Fruit fly (Drosophila melanogaster) whole organism, prepupa: ENCODE data around the gene salr.

Experiments
- Blimp-1 ChIP-seq: fragments of 200-800 bp; sonication (Bioruptor generic); optimal IDR thresholded peaks from 3 replicates; lab custom pipeline; 2017; ENCODE audit warnings: missing biosample characterization, missing genetic modification characterization, mild to moderate bottlenecking, moderate library complexity, missing genetic modification reagents
- CG10631 ChIP-seq: fragments of 200-800 bp; sonication (Bioruptor generic); optimal IDR thresholded peaks from 2 replicates; lab custom pipeline; 2016; ENCODE audit warnings: missing biosample characterization, missing genetic modification characterization
- CG10669 ChIP-seq: fragments of 200-800 bp; sonication (Bioruptor generic); optimal IDR thresholded peaks from 3 replicates; lab custom pipeline; 2018; ENCODE audit warnings: missing biosample characterization, mild to moderate bottlenecking, missing genetic modification characterization, moderate library complexity
- CG11294 ChIP-seq: fragments of 200-800 bp; sonication (Bioruptor generic); IDR thresholded peaks from 2 replicates; pipeline ENCODE4 v1.3.6; 2022; ENCODE audit warnings: missing biosample characterization, missing genetic modification characterization
- CG11762 ChIP-seq: fragments of 200-800 bp; sonication (Bioruptor generic); optimal IDR thresholded peaks from 3 replicates; lab custom pipeline; 2016; ENCODE audit warnings: missing biosample characterization, missing genetic modification characterization; ENCODE audit not compliant: insufficient read depth
- CG11902 ChIP-seq: fragments of 200-800 bp; sonication (Bioruptor generic); optimal IDR thresholded peaks from 3 replicates; lab custom pipeline; 2016; ENCODE audit warnings: missing biosample characterization, missing genetic modification characterization
- CG15336 ChIP-seq: fragments of 200-800 bp; sonication (Bioruptor generic); IDR thresholded peaks from 2 replicates; pipeline ENCODE4 v1.3.6; 2022; ENCODE audit warnings: missing biosample characterization, missing genetic modification characterization
- CG16779 ChIP-seq: fragments of 200-800 bp; sonication (Bioruptor generic); optimal IDR thresholded peaks from 3 replicates; lab custom pipeline; 2017; ENCODE audit warnings: missing biosample characterization, mild to moderate bottlenecking, missing genetic modification characterization
- CG3032 ChIP-seq: fragments of 200-800 bp; optimal IDR thresholded peaks from 2 replicates; lab custom pipeline; 2019; ENCODE audit warnings: missing biosample characterization, mild to moderate bottlenecking, missing genetic modification characterization, moderate library complexity
- CG32006 ChIP-seq: fragments of 200-800 bp; sonication (Bioruptor generic); optimal IDR thresholded peaks from 3 replicates; lab custom pipeline; 2017; ENCODE audit warnings: missing biosample characterization, mild to moderate bottlenecking, missing genetic modification characterization
- CG34406 ChIP-seq: fragments of 200-800 bp; sonication (Bioruptor generic); optimal IDR thresholded peaks from 3 replicates; lab custom pipeline; 2016; ENCODE audit warnings: missing biosample characterization, missing genetic modification characterization
- CG3919 ChIP-seq: fragments of 200-800 bp; sonication (Bioruptor generic); optimal IDR thresholded peaks from 3 replicates; lab custom pipeline; 2016; ENCODE audit warnings: missing biosample characterization, missing genetic modification characterization
- CG4318 ChIP-seq: fragments of 200-800 bp; sonication (Bioruptor generic); optimal IDR thresholded peaks from 3 replicates; lab custom pipeline; 2017; ENCODE audit warnings: missing biosample characterization, mild to moderate bottlenecking, missing genetic modification characterization
- CG6792 ChIP-seq: fragments of 200-800 bp; sonication (Bioruptor generic); optimal IDR thresholded peaks from 3 replicates; lab custom pipeline; 2016; ENCODE audit warnings: missing biosample characterization, missing genetic modification characterization
- CG6808 ChIP-seq: fragments of 200-800 bp; sonication (Bioruptor generic); optimal IDR thresholded peaks from 3 replicates; lab custom pipeline; 2017; ENCODE audit warnings: missing biosample characterization, missing genetic modification characterization, mild to moderate bottlenecking, moderate library complexity, missing genetic modification reagents
- CG6854 ChIP-seq: fragments of 200-800 bp; sonication (Bioruptor generic); optimal IDR thresholded peaks from 2 replicates; lab custom pipeline; 2017; ENCODE audit warnings: missing biosample characterization, mild to moderate bottlenecking, missing genetic modification characterization
- CG7368 ChIP-seq: fragments of 200-800 bp; sonication (Bioruptor generic); optimal IDR thresholded peaks from 3 replicates; lab custom pipeline; 2016; ENCODE audit warnings: missing biosample characterization, missing genetic modification characterization
- CG8119 ChIP-seq: fragments of 200-800 bp; sonication (Bioruptor generic); IDR thresholded peaks from 3 replicates; pipeline ENCODE4 v1.3.6; 2022; ENCODE audit warnings: missing biosample characterization, missing genetic modification characterization
- CG8319 ChIP-seq: fragments of 200-800 bp; sonication (Bioruptor generic); optimal IDR thresholded peaks from 3 replicates; lab custom pipeline; 2016; ENCODE audit warnings: missing biosample characterization, missing genetic modification characterization
- CG8632 ChIP-seq: fragments of 200-800 bp; sonication (Bioruptor generic); optimal IDR thresholded peaks from 3 replicates; lab custom pipeline; 2016; ENCODE audit warnings: missing biosample characterization, missing genetic modification characterization
- CG9139 ChIP-seq: fragments of 200-800 bp; sonication (Bioruptor generic); optimal IDR thresholded peaks from 3 replicates; lab custom pipeline; 2017; ENCODE audit warnings: missing biosample characterization, mild to moderate bottlenecking, missing genetic modification characterization
- Eip78C ChIP-seq: fragments of 200-800 bp; sonication (Bioruptor generic); peaks from one replicate; lab custom pipeline; 2016; ENCODE audit warnings: missing biosample characterization, missing genetic modification characterization
- Eip93F ChIP-seq: fragments of 200-800 bp; sonication (Bioruptor generic); optimal IDR thresholded peaks from 2 replicates; lab custom pipeline; 2016; ENCODE audit warnings: missing biosample characterization, mild to moderate bottlenecking, missing genetic modification characterization
- Ets21C ChIP-seq: fragments of 200-800 bp; sonication (Bioruptor generic); optimal IDR thresholded peaks from 3 replicates; lab custom pipeline; 2016; ENCODE audit warnings: missing biosample characterization, missing genetic modification characterization
- Ets96B ChIP-seq: fragments of 200-800 bp; optimal IDR thresholded peaks from 2 replicates; lab custom pipeline; 2019; ENCODE audit warnings: missing biosample characterization, mild to moderate bottlenecking, missing genetic modification characterization, moderate library complexity
- Gug ChIP-seq: fragments of 200-800 bp; sonication (Bioruptor generic); IDR thresholded peaks from 2 replicates; pipeline ENCODE4 v1.3.6; 2022; ENCODE audit warnings: missing biosample characterization, missing genetic modification characterization
- Hr38 ChIP-seq: sonication (Bioruptor generic); optimal IDR thresholded peaks from 2 replicates; lab custom pipeline; 2016; ENCODE audit warnings: missing biosample characterization, missing genetic modification characterization
- Hr39 ChIP-seq: fragments of 200-800 bp; sonication (Bioruptor generic); optimal IDR thresholded peaks from 2 replicates; lab custom pipeline; 2016; ENCODE audit warnings: missing biosample characterization, missing genetic modification characterization
- Lpt ChIP-seq: fragments of 200-800 bp; sonication (Bioruptor generic); optimal IDR thresholded peaks from 3 replicates; lab custom pipeline; 2016; ENCODE audit warnings: missing biosample characterization, missing genetic modification characterization
- OdsH ChIP-seq: fragments of 200-800 bp; sonication (Bioruptor generic); optimal IDR thresholded peaks from 3 replicates; lab custom pipeline; 2016; ENCODE audit warnings: missing biosample characterization, missing genetic modification characterization
- Smox ChIP-seq: fragments of 200-800 bp; sonication (Bioruptor generic); optimal IDR thresholded peaks from 3 replicates; lab custom pipeline; 2016; ENCODE audit warnings: missing biosample characterization, missing genetic modification characterization
- Sox102F ChIP-seq: fragments of 200-800 bp; sonication (Bioruptor generic); optimal IDR thresholded peaks from 2 replicates; lab custom pipeline; 2016; ENCODE audit warnings: missing biosample characterization, mild to moderate bottlenecking, missing genetic modification characterization
- Sox14 ChIP-seq: fragments of 200-800 bp; sonication (Bioruptor generic); optimal IDR thresholded peaks from 3 replicates; lab custom pipeline; 2016; ENCODE audit warnings: missing biosample characterization, missing genetic modification characterization
- Sox15 ChIP-seq: fragments of 200-800 bp; sonication (Bioruptor generic); optimal IDR thresholded peaks from 3 replicates; lab custom pipeline; 2016; ENCODE audit warnings: missing biosample characterization, missing genetic modification characterization
- achi ChIP-seq: fragments of 200-800 bp; sonication (Bioruptor generic); optimal IDR thresholded peaks from 3 replicates; lab custom pipeline; 2016; ENCODE audit warnings: missing biosample characterization, missing genetic modification characterization
- acj6 ChIP-seq: fragments of 200-800 bp; sonication (Bioruptor generic); optimal IDR thresholded peaks from 3 replicates; lab custom pipeline; 2016; ENCODE audit warnings: missing biosample characterization, missing genetic modification characterization
- cyc ChIP-seq: fragments of 200-800 bp; sonication (Bioruptor generic); optimal IDR thresholded peaks from 3 replicates; lab custom pipeline; 2016; ENCODE audit warnings: missing biosample characterization, missing genetic modification characterization
- dac ChIP-seq: fragments of 200-800 bp; sonication (Bioruptor generic); optimal IDR thresholded peaks from 2 replicates; lab custom pipeline; 2017; ENCODE audit warnings: missing biosample characterization, mild to moderate bottlenecking, missing genetic modification characterization
- dsx ChIP-seq: fragments of 200-800 bp; optimal IDR thresholded peaks from 3 replicates; lab custom pipeline; 2019; ENCODE audit warnings: missing biosample characterization, mild to moderate bottlenecking, missing genetic modification characterization, moderate library complexity; ENCODE audit not compliant: poor library complexity, severe bottlenecking
- eg ChIP-seq: fragments of 200-800 bp; sonication (Bioruptor generic); IDR thresholded peaks from 3 replicates; pipeline ENCODE4 v1.3.6; 2022; ENCODE audit warnings: missing biosample characterization, missing genetic modification characterization
- fd59A ChIP-seq: fragments of 200-800 bp; sonication (Bioruptor generic); optimal IDR thresholded peaks from 2 replicates; lab custom pipeline; 2017; ENCODE audit warnings: missing biosample characterization, mild to moderate bottlenecking, missing genetic modification characterization, missing genetic modification reagents
- fd85E ChIP-seq: fragments of 200-800 bp; sonication (Bioruptor generic); optimal IDR thresholded peaks from 3 replicates; lab custom pipeline; 2016; ENCODE audit warnings: missing biosample characterization, missing genetic modification characterization
- fkh ChIP-seq: fragments of 200-800 bp; sonication (Bioruptor generic); optimal IDR thresholded peaks from 3 replicates; lab custom pipeline; 2017; ENCODE audit warnings: missing biosample characterization, mild to moderate bottlenecking, missing genetic modification characterization, moderate library complexity
- lz ChIP-seq: fragments of 200-800 bp; sonication (Bioruptor generic); optimal IDR thresholded peaks from 3 replicates; lab custom pipeline; 2016; ENCODE audit warnings: missing biosample characterization, missing genetic modification characterization
- net ChIP-seq: fragments of 200-800 bp; sonication (Bioruptor generic); optimal IDR thresholded peaks from 3 replicates; lab custom pipeline; 2016; ENCODE audit warnings: missing biosample characterization, missing genetic modification characterization
- pdm3 ChIP-seq: fragments of 200-800 bp; sonication (Bioruptor generic); optimal IDR thresholded peaks from 3 replicates; lab custom pipeline; 2016; ENCODE audit warnings: missing biosample characterization, missing genetic modification characterization
- salr ChIP-seq, 2 experiments: fragments of 200-800 bp; sonication (Bioruptor generic); optimal IDR thresholded peaks; 3 replicates each; lab custom pipeline; 2016 to 2018; ENCODE audit warnings: missing biosample characterization in 2 of 2, missing genetic modification characterization in 2 of 2, mild to moderate bottlenecking in 1 of 2
- svp ChIP-seq: fragments of 200-800 bp; sonication (Bioruptor generic); peaks from one replicate; lab custom pipeline; 2016; ENCODE audit warnings: missing biosample characterization, missing genetic modification characterization
- topi ChIP-seq: fragments of 200-800 bp; sonication (Bioruptor generic); optimal IDR thresholded peaks from 3 replicates; lab custom pipeline; 2016; ENCODE audit warnings: missing biosample characterization, missing genetic modification characterization
- vri ChIP-seq: fragments of 200-800 bp; sonication (Bioruptor generic); optimal IDR thresholded peaks from 3 replicates; lab custom pipeline; 2016; ENCODE audit warnings: missing biosample characterization, mild to moderate bottlenecking, missing genetic modification characterization

salr gene

dm6 chr2L:11326373-11326772 lies 32.3 kb upstream of the salr start (continued):
- TF ChIP-seq salr (GFP tag; optimal IDR thresholded peaks at IDR 0.05; lab: Kevin White, UChicago) (no peak), topi (GFP tag; lab: Kevin White, UChicago) (peak; percentile 60), CG15336 (no peak), CG8319 (GFP tag; lab: Kevin White, UChicago) (peak; percentile 19), Blimp-1 (GFP tag; lab: Kevin White, UChicago) (no peak), CG3919 (peak; percentile 58), CG7368 (peak; percentile 16), cyc (GFP tag; lab: Kevin White, UChicago) (peak; percentile 69), CG8119 (GFP tag; lab: Robert Waterston, UW) (no peak), pdm3 (GFP tag; lab: Kevin White, UChicago) (no peak), CG32006 (no peak)

dm6 chr2L:11328357-11328756 lies 30.3 kb upstream of the salr start:
- TF ChIP-seq Sox102F (GFP tag; lab: Kevin White, UChicago) (peak; percentile 72), Hr38 (GFP tag; lab: Kevin White, UChicago) (no peak), CG8632 (peak; percentile 19), OdsH (GFP tag; lab: Kevin White, UChicago) (peak; percentile 58), achi (peak; percentile 53), Eip78C (GFP tag; lab: Kevin White, UChicago) (peak; percentile 77), Eip93F (GFP tag; lab: Kevin White, UChicago) (no peak), Hr39 (GFP tag; lab: Kevin White, UChicago) (peak; percentile 72), CG6792 (GFP tag; lab: Kevin White, UChicago) (peak; percentile 58), CG3032 (tag; lab: Kevin White, UChicago) (no peak), pdm3 (GFP tag; lab: Kevin White, UChicago) (peak; percentile 36), CG9139 (GFP tag; lab: Kevin White, UChicago) (no peak), Ets21C (GFP tag; lab: Kevin White, UChicago) (peak; percentile 40), fd59A (GFP tag; lab: Kevin White, UChicago) (no peak), CG10669 (GFP tag; lab: Kevin White, UChicago) (no peak), CG11762 (GFP tag; lab: Kevin White, UChicago) (no peak), fkh (GFP tag; lab: Kevin White, UChicago) (no peak), CG34406 (GFP tag; lab: Kevin White, UChicago) (peak; percentile 44), lz (peak; percentile 61), CG6808 (no peak), svp (GFP tag; lab: Kevin White, UChicago) (peak; percentile 83), Gug (GFP tag; lab: Robert Waterston, UW) (peak; percentile 21; the same call in 1 of the 2 replicates), vri (GFP tag; lab: Kevin White, UChicago) (peak; percentile 51), CG3919 (peak; percentile 30), Sox14 (GFP tag; lab: Kevin White, UChicago) (peak; percentile 45), CG4318 (GFP tag; lab: Kevin White, UChicago) (no peak), dac (GFP tag; lab: Kevin White, UChicago) (no peak), fd85E (GFP tag; lab: Kevin White, UChicago) (no peak), Lpt (peak; percentile 24), CG7368 (no peak), net (GFP tag; lab: Kevin White, UChicago) (no peak), CG10631 (GFP tag; lab: Kevin White, UChicago) (peak; percentile 46), Ets96B (peak; percentile 18), Smox (peak; percentile 59), CG32006 (peak; percentile 56), eg (peak; percentile 64; the same call in 2 of the 3 replicates), CG11902 (GFP tag; lab: Kevin White, UChicago) (no peak), CG8119 (GFP tag; lab: Robert Waterston, UW) (peak; percentile 59; the same call in 2 of the 3 replicates), CG6854 (GFP tag; lab: Kevin White, UChicago) (no peak), Blimp-1 (GFP tag; lab: Kevin White, UChicago) (peak; percentile 7), dsx (GFP tag; lab: Kevin White, UChicago) (no peak), Sox15 (no peak), CG16779 (tag; lab: Kevin White, UChicago) (no peak), CG11294 (GFP tag; lab: Robert Waterston, UW) (no peak), acj6 (GFP tag; lab: Kevin White, UChicago) (peak; percentile 47), salr (GFP tag; optimal IDR thresholded peaks at IDR 0.05; lab: Kevin White, UChicago) (peak in 1 of 2 experiments; percentile 4)
